Fruit fly (Drosophila melanogaster) S2 (cell line): ENCODE measurements around the gene CG33985.

ENCODE experiments used
- CG8478 ChIP-seq: fragments of >200 bp; optimal IDR thresholded peaks from 2 replicates; lab custom pipeline; 2018
- CTCF ChIP-seq, 2 experiments: fragments of >200 bp; optimal IDR thresholded peaks; 2 replicates each; lab custom pipeline; 2018

dm6 chr3L:15538582-15539490 lies 12.2 kb upstream of the CG33985 start:
- TF ChIP-seq CG8478 (lab: Kevin White, UChicago) (no peak), CTCF (optimal IDR thresholded peaks at IDR 0.05; lab: Kevin White, UChicago) (no peak)
